Fruit fly (Drosophila melanogaster) whole organism, embryonic: ENCODE measurements around the gene inaF-B.

Experiments
- Adf1 ChIP-seq: fragments of 200-800 bp; sonication (Bioruptor generic); IDR thresholded peaks from 2 replicates; pipeline ENCODE4 v1.3.6; 2022; ENCODE audit warnings: missing biosample characterization, missing genetic modification characterization
- CG10565 ChIP-seq: fragments of 200-800 bp; sonication (Bioruptor generic); optimal IDR thresholded peaks from 3 replicates; lab custom pipeline; 2016; ENCODE audit warnings: missing biosample characterization, mild to moderate bottlenecking, missing genetic modification characterization
- CG13123 ChIP-seq: fragments of 200-800 bp; sonication (Bioruptor generic); optimal IDR thresholded peaks from 2 replicates; lab custom pipeline; 2016; ENCODE audit warnings: missing biosample characterization, missing genetic modification characterization
- CG13775 ChIP-seq: fragments of 200-800 bp; sonication (Bioruptor generic); optimal IDR thresholded peaks from 3 replicates; lab custom pipeline; 2017; ENCODE audit warnings: missing biosample characterization, mild to moderate bottlenecking, missing genetic modification characterization
- CG16815 ChIP-seq: fragments of 200-800 bp; sonication (Bioruptor generic); optimal IDR thresholded peaks from 3 replicates; lab custom pipeline; 2017; ENCODE audit warnings: missing biosample characterization, mild to moderate bottlenecking, missing genetic modification characterization
- CG17612 ChIP-seq: fragments of 200-800 bp; sonication (Bioruptor generic); IDR thresholded peaks from 2 replicates; pipeline ENCODE4 v1.3.6; 2022; ENCODE audit warnings: missing biosample characterization, missing genetic modification characterization
- CG1792 ChIP-seq: fragments of 200-800 bp; sonication (Bioruptor generic); optimal IDR thresholded peaks from 2 replicates; lab custom pipeline; 2016; ENCODE audit warnings: missing biosample characterization, missing genetic modification characterization
- CG18262 ChIP-seq: fragments of 200-800 bp; optimal IDR thresholded peaks from 3 replicates; lab custom pipeline; 2019; ENCODE audit warnings: missing biosample characterization, mild to moderate bottlenecking, missing genetic modification characterization, moderate library complexity
- CG18764 ChIP-seq: fragments of 200-800 bp; sonication (Bioruptor generic); optimal IDR thresholded peaks from 3 replicates; lab custom pipeline; 2016; ENCODE audit warnings: missing biosample characterization, missing genetic modification characterization
- CG2120 ChIP-seq: fragments of 200-800 bp; sonication (Bioruptor generic); optimal IDR thresholded peaks from 3 replicates; lab custom pipeline; 2016; ENCODE audit warnings: missing biosample characterization, missing genetic modification characterization
- CG2889 ChIP-seq: fragments of 200-800 bp; sonication (Bioruptor generic); IDR thresholded peaks from 3 replicates; pipeline ENCODE4 v1.3.6; 2022; ENCODE audit warnings: missing biosample characterization, missing genetic modification characterization
- CG3163 ChIP-seq: fragments of 200-800 bp; sonication (Bioruptor generic); optimal IDR thresholded peaks from 3 replicates; lab custom pipeline; 2016; ENCODE audit warnings: missing biosample characterization, missing genetic modification characterization
- CG43689 ChIP-seq: fragments of 200-800 bp; sonication (Bioruptor generic); IDR thresholded peaks from 2 replicates; pipeline ENCODE4 v1.3.6; 2022; ENCODE audit warnings: missing biosample characterization, missing genetic modification characterization
- CG4730 ChIP-seq: fragments of 200-800 bp; sonication (Bioruptor generic); IDR thresholded peaks from 2 replicates; pipeline ENCODE4 v1.3.6; 2022; ENCODE audit warnings: missing biosample characterization, missing genetic modification characterization
- CG4854 ChIP-seq: fragments of 200-800 bp; sonication (Bioruptor generic); optimal IDR thresholded peaks from 2 replicates; lab custom pipeline; 2016; ENCODE audit warnings: missing biosample characterization, missing genetic modification characterization, inconsistent platforms
- CG5953 ChIP-seq: fragments of 200-800 bp; sonication (Bioruptor generic); IDR thresholded peaks from 2 replicates; pipeline ENCODE4 v1.3.6; 2022; ENCODE audit warnings: missing biosample characterization, missing genetic modification characterization
- CG6689 ChIP-seq: fragments of 200-800 bp; sonication (Bioruptor generic); IDR thresholded peaks from 2 replicates; pipeline ENCODE4 v1.3.6; 2022; ENCODE audit warnings: missing biosample characterization, missing genetic modification characterization
- CG7556 ChIP-seq: fragments of 200-800 bp; sonication (Bioruptor generic); optimal IDR thresholded peaks from 2 replicates; lab custom pipeline; 2017; ENCODE audit warnings: missing biosample characterization, mild to moderate bottlenecking, missing genetic modification characterization
- CG8290 ChIP-seq, 3 experiments: fragments of 200-800 bp; sonication (Bioruptor generic); optimal IDR thresholded peaks; 2 replicates each; lab custom pipeline; 2016 to 2019; ENCODE audit warnings: missing biosample characterization in 3 of 3, missing genetic modification characterization in 3 of 3, mild to moderate bottlenecking in 2 of 3, moderate library complexity in 1 of 3
- CG8388 ChIP-seq: fragments of 200-800 bp; sonication (Bioruptor generic); optimal IDR thresholded peaks from 2 replicates; lab custom pipeline; 2019; ENCODE audit warnings: missing biosample characterization, mild to moderate bottlenecking, missing genetic modification characterization, moderate library complexity
- Dref ChIP-seq: fragments of 200-800 bp; sonication (Bioruptor generic); IDR thresholded peaks from 2 replicates; pipeline ENCODE4 v1.3.6; 2022; ENCODE audit warnings: missing biosample characterization, missing genetic modification characterization
- HLH3B ChIP-seq: fragments of 200-800 bp; sonication (Bioruptor generic); IDR thresholded peaks from 2 replicates; pipeline ENCODE4 v1.3.6; 2022; ENCODE audit warnings: missing biosample characterization, missing genetic modification characterization
- Hey ChIP-seq: fragments of 200-800 bp; sonication (Bioruptor generic); optimal IDR thresholded peaks from 3 replicates; lab custom pipeline; 2018; ENCODE audit warnings: missing biosample characterization, mild to moderate bottlenecking, missing genetic modification characterization
- Hmr ChIP-seq: fragments of 200-800 bp; sonication (Bioruptor generic); optimal IDR thresholded peaks from 3 replicates; lab custom pipeline; 2017; ENCODE audit warnings: mild to moderate bottlenecking, missing biosample characterization, missing genetic modification reagents, missing genetic modification characterization
- Jarid2 ChIP-seq: fragments of 200-800 bp; sonication (Bioruptor generic); optimal IDR thresholded peaks from 3 replicates; lab custom pipeline; 2017; ENCODE audit warnings: mild to moderate bottlenecking, missing biosample characterization, missing genetic modification reagents, missing genetic modification characterization
- Lhr ChIP-seq: fragments of 200-800 bp; sonication (Bioruptor generic); optimal IDR thresholded peaks from 3 replicates; lab custom pipeline; 2017; ENCODE audit warnings: mild to moderate bottlenecking, missing biosample characterization, missing genetic modification reagents, missing genetic modification characterization
- Ptx1 ChIP-seq: fragments of 200-800 bp; sonication (Bioruptor generic); IDR thresholded peaks from 2 replicates; pipeline ENCODE4 v1.3.6; 2022; ENCODE audit warnings: missing biosample characterization, missing genetic modification characterization
- Sox100B ChIP-seq: fragments of 200-800 bp; sonication (Bioruptor generic); optimal IDR thresholded peaks from 3 replicates; lab custom pipeline; 2018; ENCODE audit warnings: missing biosample characterization, mild to moderate bottlenecking, missing genetic modification characterization
- ash1 ChIP-seq: fragments of 200-800 bp; sonication (Bioruptor generic); optimal IDR thresholded peaks from 2 replicates; lab custom pipeline; 2018; ENCODE audit warnings: missing biosample characterization, mild to moderate bottlenecking, missing genetic modification characterization
- hbn ChIP-seq: fragments of 200-800 bp; sonication (Bioruptor generic); IDR thresholded peaks from 2 replicates; pipeline ENCODE4 v1.3.6; 2022; ENCODE audit warnings: missing biosample characterization, missing genetic modification characterization; ENCODE audit not compliant: partially characterized antibody
- ind ChIP-seq: fragments of 200-800 bp; sonication (Bioruptor generic); optimal IDR thresholded peaks from 3 replicates; lab custom pipeline; 2016; ENCODE audit warnings: missing biosample characterization, missing genetic modification characterization
- lbe ChIP-seq: fragments of 200-800 bp; sonication (Bioruptor generic); optimal IDR thresholded peaks from 2 replicates; lab custom pipeline; 2016; ENCODE audit warnings: missing biosample characterization, mild to moderate bottlenecking, missing genetic modification characterization
- lola ChIP-seq, 3 experiments: fragments of >200 bp in 2 of 3; fragments of 200-800 bp in 1 of 3; sonication (Bioruptor generic) in 1 of 3; optimal IDR thresholded peaks; 2 replicates each; lab custom pipeline; 2017 to 2019; ENCODE audit warnings: missing biosample characterization in 3 of 3, missing genetic modification characterization in 3 of 3, mild to moderate bottlenecking in 1 of 3, moderate library complexity in 1 of 3
- maf-S ChIP-seq: fragments of 200-800 bp; sonication (Bioruptor generic); optimal IDR thresholded peaks from 2 replicates; lab custom pipeline; 2016; ENCODE audit warnings: missing biosample characterization, missing genetic modification characterization
- rib ChIP-seq: fragments of 200-800 bp; sonication (Bioruptor generic); IDR thresholded peaks from 2 replicates; pipeline ENCODE4 v1.3.6; 2022; ENCODE audit warnings: missing biosample characterization, missing genetic modification characterization
- stc ChIP-seq: fragments of 200-800 bp; sonication (Bioruptor generic); IDR thresholded peaks from 2 replicates; pipeline ENCODE4 v1.3.6; 2022; ENCODE audit warnings: missing biosample characterization, missing genetic modification characterization
- tap ChIP-seq: fragments of 200-800 bp; optimal IDR thresholded peaks from 3 replicates; lab custom pipeline; 2019; ENCODE audit warnings: missing biosample characterization, mild to moderate bottlenecking, missing genetic modification characterization, moderate library complexity
- trem ChIP-seq: fragments of 200-800 bp; optimal IDR thresholded peaks from 3 replicates; lab custom pipeline; 2019; ENCODE audit warnings: missing biosample characterization, mild to moderate bottlenecking, missing genetic modification characterization, moderate library complexity

Gene inaF-B

DNA sequence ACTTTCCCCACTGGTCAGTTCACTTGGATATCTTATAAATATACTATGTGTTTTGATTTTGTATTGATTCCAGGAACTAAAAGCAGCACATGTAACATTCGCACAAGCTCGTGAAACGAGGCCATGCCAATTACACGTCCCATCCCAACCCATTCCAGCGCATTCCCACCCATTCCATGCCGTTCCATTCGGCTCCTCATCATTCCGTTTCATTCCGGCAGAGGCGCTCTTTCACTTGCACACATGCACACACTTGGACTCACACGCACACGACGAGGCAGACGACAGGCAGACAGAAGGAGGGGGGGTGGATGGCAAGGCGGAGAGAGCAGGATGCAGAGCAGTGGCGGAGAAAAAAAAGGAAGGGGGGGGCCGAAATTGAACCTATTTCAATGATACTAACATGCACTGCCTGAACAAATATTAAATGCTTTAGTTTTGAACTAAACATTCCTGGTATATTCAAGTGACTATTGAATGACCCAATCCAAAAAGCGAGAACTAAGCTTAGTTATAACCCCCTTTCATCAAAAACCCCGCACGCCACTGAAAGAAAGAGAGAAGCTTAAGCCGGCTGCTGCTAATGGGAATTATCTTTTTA lies 43.5 kb upstream of the inaF-B start (continued):
- TF ChIP-seq stc (GFP tag; lab: Robert Waterston, UW) (peak; percentile 36; the same call in 1 of the 2 replicates), Hey (tag; lab: Kevin White, UChicago) (no peak), CG10565 (GFP tag; lab: Kevin White, UChicago) (no peak), CG2120 (GFP tag; lab: Kevin White, UChicago) (no peak), CG13123 (GFP tag; lab: Kevin White, UChicago) (no peak), Adf1 (GFP tag; lab: Robert Waterston, UW) (no peak), Dref (no peak), CG5953 (GFP tag; lab: Robert Waterston, UW) (no peak), CG8388 (peak; percentile 50), Sox100B (GFP tag; lab: Kevin White, UChicago) (peak; percentile 39), ind (GFP tag; lab: Kevin White, UChicago) (peak; percentile 36), CG7556 (GFP tag; lab: Kevin White, UChicago) (peak; percentile 59), Lhr (GFP tag; lab: Kevin White, UChicago) (peak; percentile 12), Hmr (GFP tag; lab: Kevin White, UChicago) (peak; percentile 4), trem (tag; lab: Kevin White, UChicago) (peak; percentile 39), Ptx1 (peak; percentile 58), CG13775 (GFP tag; lab: Kevin White, UChicago) (peak; percentile 49), lbe (peak; percentile 69), HLH3B (GFP tag; lab: Robert Waterston, UW) (peak; percentile 53; the same call in 1 of the 2 replicates), rib (no peak), Jarid2 (GFP tag; lab: Kevin White, UChicago) (peak; percentile 30), tap (tag; lab: Kevin White, UChicago) (no peak), CG6689 (GFP tag; lab: Robert Waterston, UW) (peak; percentile 63)
- TF ChIP-seq, all 482 proteins: peak for 194

DNA sequence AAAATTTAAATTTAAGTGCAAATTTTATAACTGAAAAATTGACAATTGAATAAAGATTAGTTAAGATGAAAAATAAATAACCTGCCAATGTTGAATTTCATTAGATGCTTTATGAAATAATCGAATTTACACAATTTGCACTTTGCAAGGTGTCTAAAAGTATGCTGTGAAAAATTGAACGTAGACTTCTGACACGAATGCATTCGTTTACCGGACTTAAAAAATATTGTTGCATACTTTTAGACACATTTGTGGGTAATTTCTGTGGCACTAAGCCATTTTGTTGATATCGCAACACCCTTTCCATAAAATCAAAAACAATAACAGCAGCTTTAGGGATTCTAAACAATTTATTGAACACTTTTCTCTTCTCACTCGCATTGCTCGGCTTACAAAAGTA lies 36.9 kb upstream of the inaF-B start:
- TF ChIP-seq CG3163 (GFP tag; lab: Kevin White, UChicago) (no peak), CG8290 (GFP tag; optimal IDR thresholded peaks at IDR 0.05; lab: Kevin White, UChicago) (peak; percentile 95), CG8290 (tag; optimal IDR thresholded peaks at IDR 0.05; lab: Kevin White, UChicago) (peak in 1 of 2 experiments; percentile 95), CG43689 (GFP tag; lab: Robert Waterston, UW) (no peak), CG2889 (no peak), lola (GFP tag; optimal IDR thresholded peaks at IDR 0.05; lab: Kevin White, UChicago) (no peak), CG4854 (GFP tag; lab: Kevin White, UChicago) (no peak), ash1 (GFP tag; lab: Kevin White, UChicago) (no peak), CG16815 (GFP tag; lab: Kevin White, UChicago) (no peak), CG4730 (GFP tag; lab: Robert Waterston, UW) (no peak), hbn (GFP tag; lab: Robert Waterston, UW) (no peak), CG18764 (GFP tag; lab: Kevin White, UChicago) (no peak), CG1792 (no peak), CG17612 (GFP tag; lab: Robert Waterston, UW) (peak; percentile 86), maf-S (GFP tag; lab: Kevin White, UChicago) (no peak), CG18262 (tag; lab: Kevin White, UChicago) (no peak)
- TF ChIP-seq, all 482 proteins: peak for 2
